Fruit fly (Drosophila melanogaster): ENCODE measurements around the gene CG14186.

Gene CG14186

dm6 chr3L:20097312-20097711, 6.3 kb downstream of the CG14186 start (continued):
- TF ChIP-seq CG30403 (GFP tag; optimal IDR thresholded peaks at IDR 0.05) (no peak), slbo (GFP tag; IDR thresholded peaks at IDR 0.05) (0 out of 2 replicates have a peak, but pooled peaks have one; percentile 11), CG3847 (GFP tag; IDR thresholded peaks at IDR 0.05) (peak; percentile 40), sens (GFP tag) (peak; percentile 77), CG3838 (GFP tag; optimal IDR thresholded peaks at IDR 0.05) (no peak), CG3726 (GFP tag; IDR thresholded peaks at IDR 0.05) (no peak), CG34422 (GFP tag; IDR thresholded peaks at IDR 0.05) (peak; percentile 34; the same call in 1 of the 3 replicates), fd64A (GFP tag; optimal IDR thresholded peaks at IDR 0.05) (no peak), H2.0 (GFP tag; IDR thresholded peaks at IDR 0.05) (no peak), HLH4C (GFP tag; IDR thresholded peaks at IDR 0.05; ENCODE audit: partially characterized antibody) (0 out of 3 replicates have a peak, but pooled peaks have one; percentile 36), Adf1 (GFP tag; IDR thresholded peaks at IDR 0.05) (peak; percentile 8; the same call in 1 of the 2 replicates), sr (GFP tag; IDR thresholded peaks at IDR 0.05) (no peak), knrl (GFP tag; IDR thresholded peaks at IDR 0.05; ENCODE audit: partially characterized antibody) (peak; percentile 73), Lhr (GFP tag; optimal IDR thresholded peaks at IDR 0.05) (peak; percentile 46), CG15269 (tag; optimal IDR thresholded peaks at IDR 0.05) (no peak), Ets97D (GFP tag; optimal IDR thresholded peaks at IDR 0.05) (no peak), ftz-f1 (GFP tag; optimal IDR thresholded peaks at IDR 0.05) (no peak), ato (GFP tag; IDR thresholded peaks at IDR 0.05; ENCODE audit: partially characterized antibody) (no peak), CG4617 (GFP tag; optimal IDR thresholded peaks at IDR 0.05; ENCODE audit: borderline replicate concordance) (no peak), HLH54F (GFP tag; optimal IDR thresholded peaks at IDR 0.05) (peak; percentile 12), MTF-1 (GFP tag; optimal IDR thresholded peaks at IDR 0.05; ENCODE audit: borderline replicate concordance) (no peak), gcm (GFP tag; optimal IDR thresholded peaks at IDR 0.05) (no peak), grn (GFP tag; optimal IDR thresholded peaks at IDR 0.05) (no peak), CG2120 (GFP tag; optimal IDR thresholded peaks at IDR 0.05) (peak; percentile 20), E2f1 (GFP tag; IDR thresholded peaks at IDR 0.05) (no peak), Lim3 (GFP tag; IDR thresholded peaks at IDR 0.05) (no peak)

- TF ChIP-seq NFAT (GFP tag; IDR thresholded peaks at IDR 0.05) = no peak
- peak; percentile 18 for TF ChIP-seq cwo (GFP tag; optimal IDR thresholded peaks at IDR 0.05)
- TF ChIP-seq mirr (GFP tag; optimal IDR thresholded peaks at IDR 0.05) = peak; percentile 16
- TF ChIP-seq z (GFP tag; IDR thresholded peaks at IDR 0.05) = peak; percentile 95
- peak; percentile 96 for TF ChIP-seq scrt (GFP tag; optimal IDR thresholded peaks at IDR 0.05)
- no peak for TF ChIP-seq pnt (GFP tag; optimal IDR thresholded peaks at IDR 0.05)
- peak; percentile 1 for TF ChIP-seq Hmr (GFP tag; optimal IDR thresholded peaks at IDR 0.05)
- TF ChIP-seq CG2875 (GFP tag; optimal IDR thresholded peaks at IDR 0.05) = no peak
- no peak for TF ChIP-seq CG11504 (tag; optimal IDR thresholded peaks at IDR 0.05)
- TF ChIP-seq Jarid2 (GFP tag; optimal IDR thresholded peaks at IDR 0.05) = peak; percentile 76
- TF ChIP-seq CG31365 (tag; optimal IDR thresholded peaks at IDR 0.05) = no peak
- TF ChIP-seq CG10462 (GFP tag; optimal IDR thresholded peaks at IDR 0.05) = no peak
- peak; percentile 19; the same call in 1 of the 2 replicates for TF ChIP-seq Adf1 (GFP tag; IDR thresholded peaks at IDR 0.05)
- no peak for TF ChIP-seq CG14965 (GFP tag; optimal IDR thresholded peaks at IDR 0.05; ENCODE audit: borderline replicate concordance)
- TF ChIP-seq CG12769 (tag; optimal IDR thresholded peaks at IDR 0.05) = peak; percentile 58
- TF ChIP-seq CG4617 (GFP tag; optimal IDR thresholded peaks at IDR 0.05; ENCODE audit: borderline replicate concordance) = no peak
- TF ChIP-seq CG13894 (tag; optimal IDR thresholded peaks at IDR 0.05) = peak; percentile 79
- TF ChIP-seq Hr51 (GFP tag; optimal IDR thresholded peaks at IDR 0.05) = no peak
- peak; percentile 16 for TF ChIP-seq CG34376 (GFP tag; optimal IDR thresholded peaks at IDR 0.05)
- peak; percentile 40; the same call in 1 of the 2 replicates for TF ChIP-seq amos (GFP tag; IDR thresholded peaks at IDR 0.05; ENCODE audit: partially characterized antibody)
- no peak for TF ChIP-seq cg (GFP tag; optimal IDR thresholded peaks at IDR 0.05)
- TF ChIP-seq Meics (GFP tag; optimal IDR thresholded peaks at IDR 0.05) = peak; percentile 7
- TF ChIP-seq luna (GFP tag; optimal IDR thresholded peaks at IDR 0.05) = no peak
- no peak for TF ChIP-seq CG10565 (GFP tag; optimal IDR thresholded peaks at IDR 0.05)
- TF ChIP-seq chinmo (GFP tag; IDR thresholded peaks at IDR 0.05; ENCODE audit: partially characterized antibody) = peak; percentile 88; the same call in 3 of the 4 replicates
These were observed 14.8 kb downstream of the CG14186 start, which contains the start of gene sNPF-R for dm6 chr3L:20088755-20089334. TSS of gene sNPF-R (minus strand) at chr3L:20089007.
